Fruit fly (Drosophila melanogaster) whole organism, embryonic: ENCODE measurements around the gene ninaE.

ENCODE experiments used
- Ada2b ChIP-seq: fragments of 200-800 bp; sonication (Bioruptor generic); IDR thresholded peaks from 2 replicates; pipeline ENCODE4 v1.3.6; 2022; ENCODE audit warnings: missing biosample characterization, missing genetic modification characterization
- Awh ChIP-seq: fragments of 200-800 bp; sonication (Bioruptor generic); IDR thresholded peaks from 2 replicates; pipeline ENCODE4, ENCODE4 v1.3.6; 2022; ENCODE audit warnings: missing biosample characterization, missing genetic modification characterization
- CG10274 ChIP-seq: fragments of 200-800 bp; sonication (Bioruptor generic); optimal IDR thresholded peaks from 3 replicates; lab custom pipeline; 2017; ENCODE audit warnings: missing biosample characterization, mild to moderate bottlenecking, missing genetic modification characterization
- CG10462 ChIP-seq: fragments of 200-800 bp; sonication (Bioruptor generic); optimal IDR thresholded peaks from 2 replicates; lab custom pipeline; 2016; ENCODE audit warnings: missing biosample characterization, missing genetic modification characterization
- CG10543 ChIP-seq: fragments of 200-800 bp; sonication (Bioruptor generic); optimal IDR thresholded peaks from 3 replicates; lab custom pipeline; 2017; ENCODE audit warnings: missing biosample characterization, mild to moderate bottlenecking, missing genetic modification characterization, moderate library complexity
- CG10565 ChIP-seq: fragments of 200-800 bp; sonication (Bioruptor generic); optimal IDR thresholded peaks from 3 replicates; lab custom pipeline; 2016; ENCODE audit warnings: missing biosample characterization, mild to moderate bottlenecking, missing genetic modification characterization
- CG11696 ChIP-seq: fragments of 200-800 bp; sonication (Bioruptor generic); IDR thresholded peaks from 2 replicates; pipeline ENCODE4 v1.3.6; 2022; ENCODE audit warnings: missing biosample characterization, missing genetic modification characterization
- CG1233 ChIP-seq: fragments of 200-800 bp; sonication (Bioruptor generic); optimal IDR thresholded peaks from 4 replicates; lab custom pipeline; 2018; ENCODE audit warnings: missing biosample characterization, mild to moderate bottlenecking, missing genetic modification characterization
- CG15073 ChIP-seq: fragments of 200-800 bp; sonication (Bioruptor generic); optimal IDR thresholded peaks from 2 replicates; lab custom pipeline; 2016; ENCODE audit warnings: missing biosample characterization, missing genetic modification characterization
- CG17328 ChIP-seq: fragments of 200-800 bp; sonication (Bioruptor generic); IDR thresholded peaks from 2 replicates; pipeline ENCODE4 v1.3.6; 2022; ENCODE audit warnings: missing biosample characterization, missing genetic modification characterization
- CG18619 ChIP-seq: fragments of 200-800 bp; sonication (Bioruptor generic); optimal IDR thresholded peaks from 3 replicates; lab custom pipeline; 2017; ENCODE audit warnings: missing biosample characterization, mild to moderate bottlenecking, missing genetic modification characterization
- CG2712 ChIP-seq: fragments of 200-800 bp; optimal IDR thresholded peaks from 3 replicates; lab custom pipeline; 2019; ENCODE audit warnings: missing biosample characterization, mild to moderate bottlenecking, missing genetic modification characterization, moderate library complexity
- CG31441 ChIP-seq: fragments of 200-800 bp; sonication (Bioruptor generic); IDR thresholded peaks from 2 replicates; pipeline ENCODE4 v1.3.6; 2022; ENCODE audit warnings: missing biosample characterization, missing genetic modification characterization
- CG3163 ChIP-seq: fragments of 200-800 bp; sonication (Bioruptor generic); optimal IDR thresholded peaks from 3 replicates; lab custom pipeline; 2016; ENCODE audit warnings: missing biosample characterization, missing genetic modification characterization
- CG32767 ChIP-seq: fragments of 200-800 bp; sonication (Bioruptor generic); IDR thresholded peaks from 2 replicates; pipeline ENCODE4 v1.3.6; 2022; ENCODE audit warnings: missing biosample characterization, missing genetic modification characterization
- CG4424 ChIP-seq: fragments of 200-800 bp; sonication (Bioruptor generic); optimal IDR thresholded peaks from 3 replicates; lab custom pipeline; 2016; ENCODE audit warnings: missing biosample characterization, missing genetic modification characterization
- CG4707 ChIP-seq: fragments of 200-800 bp; sonication (Bioruptor generic); optimal IDR thresholded peaks from 2 replicates; lab custom pipeline; 2018; ENCODE audit warnings: missing biosample characterization, mild to moderate bottlenecking, missing genetic modification characterization, moderate library complexity
- CG5180 ChIP-seq: fragments of 200-800 bp; sonication (Bioruptor generic); optimal IDR thresholded peaks from 3 replicates; lab custom pipeline; 2017; ENCODE audit warnings: missing biosample characterization, missing genetic modification characterization, mild to moderate bottlenecking, moderate library complexity, missing genetic modification reagents
- CG6765 ChIP-seq: fragments of 200-800 bp; sonication (Bioruptor generic); optimal IDR thresholded peaks from 3 replicates; lab custom pipeline; 2017; ENCODE audit warnings: missing biosample characterization, mild to moderate bottlenecking, missing genetic modification characterization
- CG8089 ChIP-seq: fragments of 200-800 bp; sonication (Bioruptor generic); optimal IDR thresholded peaks from 3 replicates; lab custom pipeline; 2016; ENCODE audit warnings: missing biosample characterization, missing genetic modification characterization
- CG8765 ChIP-seq: fragments of 200-800 bp; sonication (Bioruptor generic); IDR thresholded peaks from 2 replicates; pipeline ENCODE4 v1.3.6; 2022; ENCODE audit warnings: missing biosample characterization, missing genetic modification characterization
- CG9876 ChIP-seq: fragments of 200-800 bp; sonication (Bioruptor generic); optimal IDR thresholded peaks from 2 replicates; lab custom pipeline; 2016; ENCODE audit warnings: missing biosample characterization, missing genetic modification characterization
- ERR ChIP-seq: fragments of 200-800 bp; sonication (Bioruptor generic); optimal IDR thresholded peaks from 2 replicates; lab custom pipeline; 2016; ENCODE audit warnings: missing biosample characterization, missing genetic modification characterization
- Elba2 ChIP-seq: fragments of 200-800 bp; sonication (Bioruptor generic); optimal IDR thresholded peaks from 3 replicates; lab custom pipeline; 2016; ENCODE audit warnings: missing biosample characterization, missing genetic modification characterization
- H2.0 ChIP-seq: fragments of 200-800 bp; sonication (Bioruptor generic); IDR thresholded peaks from 2 replicates; pipeline ENCODE4 v1.3.6; 2022; ENCODE audit warnings: missing biosample characterization, missing genetic modification characterization
- Hsf ChIP-seq: fragments of 200-800 bp; sonication (Bioruptor generic); optimal IDR thresholded peaks from 3 replicates; lab custom pipeline; 2016; ENCODE audit warnings: missing biosample characterization, missing genetic modification characterization
- NC2α ChIP-seq: fragments of 200-800 bp; sonication (Bioruptor generic); optimal IDR thresholded peaks from 2 replicates; lab custom pipeline; 2016; ENCODE audit warnings: missing biosample characterization, missing genetic modification characterization
- NfI ChIP-seq: fragments of 200-800 bp; sonication (Bioruptor generic); optimal IDR thresholded peaks from 3 replicates; lab custom pipeline; 2018; ENCODE audit warnings: missing biosample characterization, mild to moderate bottlenecking, missing genetic modification characterization, moderate library complexity
- Oaz ChIP-seq: fragments of 200-800 bp; sonication (Bioruptor generic); IDR thresholded peaks from 2 replicates; pipeline ENCODE4 v1.3.6; 2022; ENCODE audit warnings: missing biosample characterization, missing genetic modification characterization
- Pdp1 ChIP-seq, 2 experiments: fragments of 200-800 bp; sonication (Bioruptor generic); optimal IDR thresholded peaks; 3 replicates each; lab custom pipeline; 2016; ENCODE audit warnings: missing biosample characterization in 2 of 2, missing genetic modification characterization in 2 of 2, mild to moderate bottlenecking in 1 of 2, moderate library complexity in 1 of 2
- Poxn ChIP-seq: fragments of 200-800 bp; sonication (Bioruptor generic); IDR thresholded peaks from 2 replicates; pipeline ENCODE4 v1.3.6; 2022; ENCODE audit warnings: missing biosample characterization, missing genetic modification characterization
- Stat92E ChIP-seq, 3 experiments: fragments of >200 bp in 2 of 3; fragments of 200-800 bp in 1 of 3; sonication (Bioruptor generic) in 1 of 3; optimal IDR thresholded peaks; 2 replicates each; lab custom pipeline; 2017 to 2019; ENCODE audit warnings: missing biosample characterization in 3 of 3, missing genetic modification characterization in 3 of 3, mild to moderate bottlenecking in 1 of 3, moderate library complexity in 1 of 3
- bowl ChIP-seq: fragments of 200-800 bp; sonication (Bioruptor generic); IDR thresholded peaks from 2 replicates; pipeline ENCODE4 v1.3.6; 2022; ENCODE audit warnings: missing biosample characterization, missing genetic modification characterization
- chinmo ChIP-seq: fragments of 200-800 bp; sonication (Bioruptor generic); IDR thresholded peaks from 4 replicates; pipeline ENCODE4 v1.3.6; 2022; ENCODE audit warnings: missing biosample characterization, missing genetic modification characterization; ENCODE audit not compliant: partially characterized antibody
- crc ChIP-seq: fragments of 200-800 bp; sonication (Bioruptor generic); optimal IDR thresholded peaks from 2 replicates; lab custom pipeline; 2016; ENCODE audit warnings: missing biosample characterization, missing genetic modification characterization
- dpn ChIP-seq, 2 experiments: fragments of 200-800 bp; sonication (Bioruptor generic); optimal IDR thresholded peaks; 3 replicates each; lab custom pipeline; 2016; ENCODE audit warnings: missing biosample characterization in 2 of 2, missing genetic modification characterization in 2 of 2
- ems ChIP-seq: fragments of 200-800 bp; sonication (Bioruptor generic); optimal IDR thresholded peaks from 3 replicates; lab custom pipeline; 2016; ENCODE audit warnings: missing biosample characterization, missing genetic modification characterization
- grau ChIP-seq: fragments of 200-800 bp; optimal IDR thresholded peaks from 3 replicates; lab custom pipeline; 2019; ENCODE audit warnings: missing biosample characterization, mild to moderate bottlenecking, missing genetic modification characterization, moderate library complexity
- grn ChIP-seq: fragments of 200-800 bp; sonication (Bioruptor generic); optimal IDR thresholded peaks from 3 replicates; lab custom pipeline; 2017; ENCODE audit warnings: missing biosample characterization, missing genetic modification characterization
- gt ChIP-seq: fragments of 200-800 bp; sonication (Bioruptor generic); IDR thresholded peaks from 2 replicates; pipeline ENCODE4 v1.3.6; 2022; ENCODE audit warnings: missing biosample characterization, missing genetic modification characterization
- hbn ChIP-seq: fragments of 200-800 bp; sonication (Bioruptor generic); IDR thresholded peaks from 2 replicates; pipeline ENCODE4 v1.3.6; 2022; ENCODE audit warnings: missing biosample characterization, missing genetic modification characterization; ENCODE audit not compliant: partially characterized antibody
- her ChIP-seq: fragments of 200-800 bp; sonication (Bioruptor generic); optimal IDR thresholded peaks from 2 replicates; lab custom pipeline; 2016; ENCODE audit warnings: missing biosample characterization, missing genetic modification characterization
- klu ChIP-seq: fragments of 200-800 bp; sonication (Bioruptor generic); IDR thresholded peaks from 2 replicates; pipeline ENCODE4 v1.3.6; 2022; ENCODE audit warnings: missing biosample characterization, missing genetic modification characterization
- phol ChIP-seq: fragments of 200-800 bp; sonication (Bioruptor generic); optimal IDR thresholded peaks from 3 replicates; lab custom pipeline; 2018; ENCODE audit warnings: missing biosample characterization, mild to moderate bottlenecking, missing genetic modification characterization, moderate library complexity
- psq ChIP-seq: fragments of 200-800 bp; sonication (Bioruptor generic); optimal IDR thresholded peaks from 2 replicates; lab custom pipeline; 2017; ENCODE audit warnings: missing biosample characterization, missing genetic modification characterization
- run ChIP-seq: fragments of 200-800 bp; sonication (Bioruptor generic); optimal IDR thresholded peaks from 3 replicates; lab custom pipeline; 2018; ENCODE audit warnings: missing biosample characterization, mild to moderate bottlenecking, missing genetic modification characterization
- sd ChIP-seq: fragments of 200-800 bp; sonication (Bioruptor generic); optimal IDR thresholded peaks from 3 replicates; lab custom pipeline; 2018; ENCODE audit warnings: missing biosample characterization, mild to moderate bottlenecking, missing genetic modification characterization, moderate library complexity
- slp2 ChIP-seq: fragments of 200-800 bp; sonication (Bioruptor generic); optimal IDR thresholded peaks from 2 replicates; lab custom pipeline; 2016; ENCODE audit warnings: missing biosample characterization, missing genetic modification characterization
- sob ChIP-seq: fragments of 200-800 bp; sonication (Bioruptor generic); IDR thresholded peaks from 2 replicates; pipeline ENCODE4 v1.3.6; 2022; ENCODE audit warnings: missing biosample characterization, missing genetic modification characterization
- vfl ChIP-seq: fragments of 200-800 bp; sonication (Bioruptor generic); optimal IDR thresholded peaks from 2 replicates; lab custom pipeline; 2016; ENCODE audit warnings: missing biosample characterization, missing genetic modification characterization
- zen ChIP-seq: fragments of 200-800 bp; sonication (Bioruptor generic); optimal IDR thresholded peaks from 3 replicates; lab custom pipeline; 2018; ENCODE audit warnings: missing biosample characterization, mild to moderate bottlenecking, missing genetic modification characterization, moderate library complexity
- zen2 ChIP-seq: fragments of 200-800 bp; sonication (Bioruptor generic); IDR thresholded peaks from 3 replicates; pipeline ENCODE4 v1.3.6; 2022; ENCODE audit warnings: missing biosample characterization, missing genetic modification characterization; ENCODE audit not compliant: partially characterized antibody

ninaE gene

dm6 chr3R:19902328-19902727 is 14.3 kb upstream of the ninaE start (continued):
- no peak for TF ChIP-seq CG4707 (GFP tag; lab: Kevin White, UChicago)
- no peak for TF ChIP-seq grn (GFP tag; lab: Kevin White, UChicago)
- no peak for TF ChIP-seq phol (tag; lab: Kevin White, UChicago)
- no peak for TF ChIP-seq Stat92E (GFP tag; optimal IDR thresholded peaks at IDR 0.05; lab: Kevin White, UChicago)
- no peak for TF ChIP-seq CG10274
- no peak for TF ChIP-seq grau (tag; lab: Kevin White, UChicago)
- no peak for TF ChIP-seq CG4424 (GFP tag; lab: Kevin White, UChicago)
- TF ChIP-seq her (GFP tag; lab: Kevin White, UChicago): no peak
- no peak for TF ChIP-seq NC2α (GFP tag; lab: Kevin White, UChicago)
- no peak for TF ChIP-seq psq (GFP tag; lab: Kevin White, UChicago)
- TF ChIP-seq CG1233 (GFP tag; lab: Kevin White, UChicago): no peak
- no peak for TF ChIP-seq hbn
- no peak for TF ChIP-seq CG9876 (GFP tag; lab: Kevin White, UChicago)
- no peak for TF ChIP-seq CG8089 (GFP tag; lab: Kevin White, UChicago)
- TF ChIP-seq CG18619 (GFP tag; lab: Kevin White, UChicago): no peak
- TF ChIP-seq Hsf (GFP tag; lab: Kevin White, UChicago): no peak
- TF ChIP-seq zen2 (GFP tag; lab: Robert Waterston, UW): no peak
- TF ChIP-seq CG3163 (GFP tag; lab: Kevin White, UChicago): no peak
- no peak for TF ChIP-seq zen (tag; lab: Kevin White, UChicago)
- peak; percentile 25; the same call in 1 of the 2 replicates for TF ChIP-seq Ada2b
- no peak for TF ChIP-seq crc (GFP tag; lab: Kevin White, UChicago)
- TF ChIP-seq Pdp1 (GFP tag; optimal IDR thresholded peaks at IDR 0.05; lab: Kevin White, UChicago): peak in 1 of 2 experiments; percentile 39
- TF ChIP-seq ems (GFP tag; lab: Kevin White, UChicago): no peak
- TF ChIP-seq CG8765 (GFP tag; lab: Robert Waterston, UW): no peak
- no peak for TF ChIP-seq CG10565 (GFP tag; lab: Kevin White, UChicago)
- peak in 1 of 2 experiments; percentile 20 for TF ChIP-seq dpn (GFP tag; optimal IDR thresholded peaks at IDR 0.05; lab: Kevin White, UChicago)
- TF ChIP-seq H2.0 (GFP tag; lab: Robert Waterston, UW): no peak
- TF ChIP-seq CG32767: no peak
- TF ChIP-seq vfl (GFP tag; lab: Kevin White, UChicago): no peak
- TF ChIP-seq run (tag; lab: Kevin White, UChicago): no peak
- no peak for TF ChIP-seq CG6765 (GFP tag; lab: Kevin White, UChicago)
- TF ChIP-seq Oaz (GFP tag; lab: Robert Waterston, UW): no peak
- TF ChIP-seq sob (GFP tag; lab: Robert Waterston, UW): peak; percentile 49; the same call in 1 of the 2 replicates
- TF ChIP-seq CG17328 (GFP tag; lab: Robert Waterston, UW): no peak
- TF ChIP-seq slp2 (GFP tag; lab: Kevin White, UChicago): no peak
- no peak for TF ChIP-seq bowl (GFP tag; lab: Robert Waterston, UW)
- TF ChIP-seq chinmo (GFP tag; lab: Robert Waterston, UW): peak; percentile 83; the same call in 3 of the 4 replicates
- no peak for TF ChIP-seq Awh (GFP tag; lab: Robert Waterston, UW)
- TF ChIP-seq NfI (GFP tag; lab: Kevin White, UChicago): no peak
- TF ChIP-seq gt (GFP tag; lab: Robert Waterston, UW): no peak
- TF ChIP-seq CG10462 (GFP tag; lab: Kevin White, UChicago): no peak
- no peak for TF ChIP-seq sd
- no peak for TF ChIP-seq CG31441 (GFP tag; lab: Robert Waterston, UW)
- no peak for TF ChIP-seq CG2712 (tag; lab: Kevin White, UChicago)
- peak; percentile 28 for TF ChIP-seq Elba2 (GFP tag; lab: Kevin White, UChicago)
- no peak for TF ChIP-seq Poxn
- peak; percentile 13 for TF ChIP-seq CG10543 (GFP tag; lab: Kevin White, UChicago)
- TF ChIP-seq CG15073 (GFP tag; lab: Kevin White, UChicago): no peak
- TF ChIP-seq klu (GFP tag; lab: Robert Waterston, UW): no peak
- TF ChIP-seq ERR (GFP tag; lab: Kevin White, UChicago): no peak
- TF ChIP-seq CG11696 (GFP tag; lab: Robert Waterston, UW): no peak
- no peak for TF ChIP-seq CG5180 (GFP tag; lab: Kevin White, UChicago)
